Worm (Caenorhabditis elegans) whole organism, L1 larva: ENCODE results near the gene math-38.
"Not testable (repeated sequence)": the region's sequence is repeated elsewhere in the genome, so short reads cannot be mapped to it uniquely, and the experiment has no call there.

Experiments
- F16B12.6 ChIP-seq: fragments of 150-350 bp; optimal IDR thresholded peaks from 2 replicates; lab custom pipeline; 2014; ENCODE audit warnings: missing biosample characterization, missing genetic modification characterization
- ama-1 ChIP-seq: fragments of 150-350 bp; optimal IDR thresholded peaks from 2 replicates; lab custom pipeline; 2014
- hlh-17 ChIP-seq: fragments of 200-800 bp; sonication (Bioruptor generic); optimal IDR thresholded peaks from 2 replicates; lab custom pipeline; 2018; ENCODE audit warnings: missing genetic modification characterization, mild to moderate bottlenecking, missing compliant biosample characterization, moderate library complexity, borderline replicate concordance
- isw-1 ChIP-seq: fragments of 200-800 bp; sonication (Bioruptor generic); IDR thresholded peaks from 2 replicates; pipeline ENCODE4 v1.3.6; 2022; ENCODE audit warnings: missing genetic modification characterization, missing compliant biosample characterization
- lin-15B ChIP-seq: fragments of 150-350 bp; sonication (generic microtip); optimal IDR thresholded peaks from 3 replicates; lab custom pipeline; 2014; ENCODE audit warnings: missing biosample characterization, missing genetic modification characterization
- mdl-1 ChIP-seq, 2 experiments: fragments of 150-350 bp; optimal IDR thresholded peaks; 2 replicates each; lab custom pipeline; 2014 to 2017; ENCODE audit warnings: missing biosample characterization in 2 of 2, missing genetic modification characterization in 2 of 2, inconsistent platforms in 1 of 2
- mef-2 ChIP-seq: fragments of 150-350 bp; optimal IDR thresholded peaks from 2 replicates; lab custom pipeline; 2014; ENCODE audit warnings: missing biosample characterization, missing genetic modification characterization
- nhr-20 ChIP-seq: sonication (generic microtip); optimal IDR thresholded peaks from 2 replicates; lab custom pipeline; 2016; ENCODE audit warnings: mild to moderate bottlenecking, missing genetic modification characterization, missing compliant biosample characterization
- pqm-1 ChIP-seq: sonication (generic microtip); optimal IDR thresholded peaks from 3 replicates; lab custom pipeline; 2017; ENCODE audit warnings: missing biosample characterization, missing genetic modification characterization
- rnt-1 ChIP-seq: sonication (generic microtip); optimal IDR thresholded peaks from 2 replicates; lab custom pipeline; 2016; ENCODE audit warnings: mild to moderate bottlenecking, missing genetic modification characterization, moderate library complexity, missing compliant biosample characterization
- unc-130 ChIP-seq: fragments of 150-350 bp; optimal IDR thresholded peaks from 2 replicates; lab custom pipeline; 2017; ENCODE audit warnings: missing biosample characterization, missing genetic modification characterization, inconsistent platforms
- unc-62 ChIP-seq: fragments of 150-350 bp; optimal IDR thresholded peaks from 2 replicates; lab custom pipeline; 2014; ENCODE audit warnings: missing biosample characterization, missing genetic modification reagents, missing genetic modification characterization

ce11 chrII:1543182-1543581, 36.6 kb downstream of the math-38 start, which contains the start of gene K05F6.4:
- TF ChIP-seq lin-15B (tag; lab: Kevin White, UChicago); hlh-17 (GFP tag; lab: Kevin White, UChicago); isw-1 (GFP tag; lab: Robert Waterston, UW); F16B12.6; unc-130 (tag; lab: Kevin White, UChicago); pqm-1 (tag; lab: Kevin White, UChicago); rnt-1 (tag; lab: Kevin White, UChicago); ama-1 (lab: Kevin White, UChicago); nhr-20 (tag; lab: Kevin White, UChicago); mef-2 (tag; lab: Kevin White, UChicago); mdl-1 (tag; optimal IDR thresholded peaks at IDR 0.05; lab: Kevin White, UChicago); unc-62: not testable (repeated sequence)
